Worm (Caenorhabditis elegans): Measurements from ENCODE around the gene cdc-14.

- TF ChIP-seq nhr-237 (tag; optimal IDR thresholded peaks at IDR 0.05) = no peak
- no peak for TF ChIP-seq snpc-4 (tag; optimal IDR thresholded peaks at IDR 0.05)
- no peak for TF ChIP-seq lin-13 (tag; optimal IDR thresholded peaks at IDR 0.05)
- no peak for TF ChIP-seq ham-2 (GFP tag; optimal IDR thresholded peaks at IDR 0.05)
- no peak for TF ChIP-seq nhr-12 (tag; optimal IDR thresholded peaks at IDR 0.05)
- no peak for TF ChIP-seq elt-3 (tag; optimal IDR thresholded peaks at IDR 0.05)
Measured at ce11 chrII:5572082-5572746, 21.0 kb downstream of the cdc-14 start.
